Worm (Caenorhabditis elegans) whole organism, late embryonic: Measurements from ENCODE around the gene gars-1.

Experiments used
- C08G9.2 ChIP-seq: sonication (generic microtip); optimal IDR thresholded peaks from 2 replicates; lab custom pipeline; 2016; ENCODE audit warnings: mild to moderate bottlenecking, missing genetic modification characterization, moderate library complexity, missing compliant biosample characterization
- ama-1 ChIP-seq: fragments of 150-350 bp; optimal IDR thresholded peaks from 2 replicates; lab custom pipeline; 2014
- ceh-18 ChIP-seq: sonication (generic microtip); optimal IDR thresholded peaks from 2 replicates; lab custom pipeline; 2016; ENCODE audit warnings: missing genetic modification characterization, missing compliant biosample characterization
- che-1 ChIP-seq: sonication (generic microtip); optimal IDR thresholded peaks from 2 replicates; lab custom pipeline; 2016; ENCODE audit warnings: mild to moderate bottlenecking, missing genetic modification characterization, missing compliant biosample characterization
- fkh-6 ChIP-seq: sonication (generic microtip); optimal IDR thresholded peaks from 2 replicates; lab custom pipeline; 2016; ENCODE audit warnings: missing genetic modification characterization, missing compliant biosample characterization
- lim-6 ChIP-seq: sonication (generic microtip); optimal IDR thresholded peaks from 2 replicates; lab custom pipeline; 2016; ENCODE audit warnings: missing genetic modification characterization, missing compliant biosample characterization
- madf-2 ChIP-seq: sonication (generic microtip); optimal IDR thresholded peaks from 2 replicates; lab custom pipeline; 2017; ENCODE audit warnings: missing genetic modification characterization, missing compliant biosample characterization
- nhr-232 ChIP-seq: sonication (generic microtip); optimal IDR thresholded peaks from 2 replicates; lab custom pipeline; 2016; ENCODE audit warnings: missing genetic modification characterization, missing compliant biosample characterization
- pha-4 ChIP-seq: fragments of 150-350 bp; optimal IDR thresholded peaks from 2 replicates; lab custom pipeline; 2018; ENCODE audit warnings: missing biosample characterization, missing genetic modification reagents, missing genetic modification characterization
- rnt-1 ChIP-seq: sonication (generic microtip); optimal IDR thresholded peaks from 2 replicates; lab custom pipeline; 2016; ENCODE audit warnings: missing genetic modification characterization, missing compliant biosample characterization
- unc-3 ChIP-seq, 2 experiments: fragments of 200-800 bp in 1 of 2; sonication (Bioruptor generic) in 1 of 2; sonication (generic microtip) in 1 of 2; conservative IDR thresholded peaks in 1 of 2; optimal IDR thresholded peaks in 1 of 2; 2 replicates each; pipeline versions ENCODE4 v1.3.6 to Lab custom; 2016 to 2022; ENCODE audit warnings: missing compliant biosample characterization in 2 of 2, missing genetic modification characterization in 2 of 2, missing genetic modification reagents in 1 of 2
- ztf-16 ChIP-seq: sonication (generic microtip); optimal IDR thresholded peaks from 2 replicates; lab custom pipeline; 2017; ENCODE audit warnings: missing genetic modification characterization, missing compliant biosample characterization

- TF ChIP-seq ceh-18 = no peak
- no peak for TF ChIP-seq madf-2 (tag; lab: Kevin White, UChicago)
- TF ChIP-seq ama-1 (lab: Kevin White, UChicago) = no peak
- no peak for TF ChIP-seq ztf-16
- TF ChIP-seq nhr-232 (tag; lab: Kevin White, UChicago) = no peak
- no peak for TF ChIP-seq rnt-1
- TF ChIP-seq lim-6 (tag; lab: Kevin White, UChicago) = no peak
- TF ChIP-seq C08G9.2 = no peak
- no peak for TF ChIP-seq fkh-6
- TF ChIP-seq unc-3 (GFP tag; conservative IDR thresholded peaks at IDR 0.05; lab: Robert Waterston, UW) = no peak
- no peak for TF ChIP-seq unc-3 (tag; optimal IDR thresholded peaks at IDR 0.05; lab: Kevin White, UChicago)
- no peak for TF ChIP-seq pha-4
- TF ChIP-seq che-1 (tag; lab: Kevin White, UChicago) = no peak
Observed at ce11 chrIII:5120593-5120992, 42.8 kb downstream of the gars-1 start.
